Worm (Caenorhabditis elegans): ENCODE measurements around the gene smc-6.
A peak's percentile ranks its signal among the peaks of the same experiment; 100 is the strongest.
"Not testable (repeated sequence)": the region's sequence is repeated elsewhere in the genome, so short reads cannot be mapped to it uniquely, and the experiment has no call there.

smc-6 gene

DNA sequence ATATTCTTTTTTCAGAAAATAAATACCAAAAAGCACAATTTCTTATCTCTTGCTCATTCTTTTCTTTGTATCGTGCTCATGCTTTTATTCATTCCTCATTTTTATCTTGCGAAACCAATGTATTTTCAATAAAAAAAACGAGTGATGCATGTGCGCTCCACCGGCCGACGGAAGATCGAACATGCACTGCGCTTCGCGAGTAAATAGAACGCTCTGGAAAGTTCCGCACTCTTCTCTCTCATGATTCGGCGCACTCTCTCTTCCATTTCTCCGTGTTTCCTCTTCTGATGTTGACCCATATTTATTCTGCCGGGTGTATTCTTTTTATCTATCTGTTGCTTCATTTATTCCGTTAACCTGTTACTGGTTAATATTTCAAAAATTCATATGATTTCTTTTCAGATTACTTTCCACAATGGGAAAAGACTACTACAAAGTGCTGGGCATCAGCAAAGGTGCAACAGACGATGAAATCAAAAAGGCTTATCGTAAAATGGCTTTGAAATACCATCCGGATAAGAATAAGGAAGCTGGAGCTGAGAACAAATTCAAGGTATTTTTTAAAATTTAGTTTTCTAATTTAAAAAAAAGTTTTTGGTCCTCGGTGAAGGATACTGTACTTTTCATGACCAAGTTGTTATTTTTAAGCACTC, 33.1 kb upstream of the smc-6 start, which contains the start of gene dnj-13 (continued):
- TF ChIP-seq lin-11 (tag; optimal IDR thresholded peaks at IDR 0.05) (no peak), ceh-2 (tag; optimal IDR thresholded peaks at IDR 0.05) (peak; percentile 49)

DNA sequence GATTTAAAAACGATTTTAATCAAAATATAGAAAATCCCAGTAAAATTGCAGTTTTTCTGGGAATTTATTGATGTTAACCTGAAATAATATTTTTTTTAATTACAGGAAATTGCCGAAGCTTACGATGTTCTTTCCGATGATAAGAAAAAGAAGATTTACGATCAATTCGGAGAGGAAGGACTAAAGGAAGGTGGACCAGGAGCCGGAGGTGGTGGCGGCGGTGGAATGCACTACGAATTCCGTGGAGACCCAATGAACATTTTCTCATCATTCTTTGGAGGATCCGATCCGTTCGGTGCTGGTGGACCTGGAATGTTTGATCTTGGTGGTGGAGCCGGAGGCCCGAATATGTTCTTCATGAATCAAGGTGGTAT, 32.6 kb upstream of the smc-6 start:
- no peak for TF ChIP-seq sox-4 (tag; optimal IDR thresholded peaks at IDR 0.05)
- TF ChIP-seq ceh-18 (tag; optimal IDR thresholded peaks at IDR 0.05) = no peak
- no peak for TF ChIP-seq C08G9.2 (tag; optimal IDR thresholded peaks at IDR 0.05)
- TF ChIP-seq elt-4 (tag; optimal IDR thresholded peaks at IDR 0.05) = no peak
- TF ChIP-seq odd-2 (tag; optimal IDR thresholded peaks at IDR 0.05) = no peak
- TF ChIP-seq pag-3 (tag; optimal IDR thresholded peaks at IDR 0.05; ENCODE audit: borderline replicate concordance) = no peak
- TF ChIP-seq gmeb-2 (tag; optimal IDR thresholded peaks at IDR 0.05) = no peak
- TF ChIP-seq ceh-45 (GFP tag; IDR thresholded peaks at IDR 0.05) = no peak
- no peak for TF ChIP-seq unc-86 (tag; optimal IDR thresholded peaks at IDR 0.05)

DNA sequence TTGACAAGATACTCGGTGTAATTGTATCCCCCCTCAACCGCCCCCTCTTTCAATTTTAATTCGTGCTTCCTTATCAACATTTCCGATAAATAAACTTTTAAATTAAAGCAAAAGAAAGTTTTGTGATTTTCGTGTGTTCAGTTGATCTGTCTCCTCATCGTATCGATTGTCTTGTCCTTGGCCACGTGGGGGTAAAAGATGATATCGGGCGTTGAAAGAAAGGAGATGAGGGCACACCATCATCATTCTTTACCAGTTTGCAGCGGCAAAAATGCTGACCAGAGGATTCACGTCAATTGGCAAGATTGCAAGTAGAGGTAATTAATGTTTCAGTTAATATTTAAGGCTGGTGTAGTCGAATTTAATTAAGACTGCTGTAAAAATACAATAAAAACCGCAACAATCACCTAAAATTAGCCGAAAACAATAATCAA, 31.2 kb upstream of the smc-6 start, which contains the start of gene F54D5.7:
TSS of gene F54D5.7 (plus strand) at position 264 of the 434 bp plus-strand sequence.
- TF ChIP-seq ama-1 (optimal IDR thresholded peaks at IDR 0.05) (peak; percentile 79), ceh-6 (GFP tag; optimal IDR thresholded peaks at IDR 0.05) (peak; percentile 29), che-1 (tag; optimal IDR thresholded peaks at IDR 0.05) (no peak), hlh-15 (tag; optimal IDR thresholded peaks at IDR 0.05) (no peak), rnt-1 (tag; optimal IDR thresholded peaks at IDR 0.05) (peak; percentile 28), syd-9 (tag; optimal IDR thresholded peaks at IDR 0.05) (no peak), ceh-30 (tag; optimal IDR thresholded peaks at IDR 0.05) (peak; percentile 17), K02D7.2 (tag; optimal IDR thresholded peaks at IDR 0.05) (no peak), ceh-18 (tag; optimal IDR thresholded peaks at IDR 0.05) (no peak), K09A11.1 (tag; optimal IDR thresholded peaks at IDR 0.05; ENCODE audit: insufficient read depth) (no peak), ceh-9 (tag; optimal IDR thresholded peaks at IDR 0.05) (no peak), elt-2 (tag; optimal IDR thresholded peaks at IDR 0.05) (peak; percentile 30), ceh-45 (GFP tag; IDR thresholded peaks at IDR 0.05) (no peak), ahr-1 (tag; optimal IDR thresholded peaks at IDR 0.05) (no peak), fax-1 (tag; optimal IDR thresholded peaks at IDR 0.05) (no peak), F13H6.1 (tag; optimal IDR thresholded peaks at IDR 0.05) (no peak), ceh-48 (tag; optimal IDR thresholded peaks at IDR 0.05) (no peak), zip-5 (tag; optimal IDR thresholded peaks at IDR 0.05) (no peak), mec-3 (tag; optimal IDR thresholded peaks at IDR 0.05; ENCODE audit: borderline replicate concordance) (no peak)

DNA sequence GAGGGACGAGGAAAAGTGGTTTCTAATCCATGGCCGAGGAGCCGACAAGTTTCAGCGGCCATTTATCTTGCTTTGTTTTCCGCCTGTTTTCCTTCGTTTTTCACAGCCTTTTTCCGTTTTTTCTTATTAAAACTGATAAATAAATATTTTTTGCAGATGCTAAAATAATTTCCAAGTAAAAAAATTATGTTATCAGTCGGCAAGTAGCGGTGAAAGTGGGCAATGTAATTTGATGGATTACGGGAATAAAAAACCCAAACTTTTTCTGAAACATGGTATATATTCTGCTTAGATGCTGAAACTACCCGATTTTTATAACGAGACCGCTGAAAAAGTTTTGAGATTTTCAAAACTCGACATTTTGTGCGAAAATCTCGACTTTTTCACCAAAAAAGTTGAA, 26.5 kb upstream of the smc-6 start, which contains the start of gene dhgd-1:
TSS of gene dhgd-1 (minus strand) at position 101 of the 400 bp plus-strand sequence.
- not testable (repeated sequence) for TF ChIP-seq fkh-10 (GFP tag; optimal IDR thresholded peaks at IDR 0.05); ceh-18 (tag; optimal IDR thresholded peaks at IDR 0.05); ceh-9 (tag; optimal IDR thresholded peaks at IDR 0.05)

DNA sequence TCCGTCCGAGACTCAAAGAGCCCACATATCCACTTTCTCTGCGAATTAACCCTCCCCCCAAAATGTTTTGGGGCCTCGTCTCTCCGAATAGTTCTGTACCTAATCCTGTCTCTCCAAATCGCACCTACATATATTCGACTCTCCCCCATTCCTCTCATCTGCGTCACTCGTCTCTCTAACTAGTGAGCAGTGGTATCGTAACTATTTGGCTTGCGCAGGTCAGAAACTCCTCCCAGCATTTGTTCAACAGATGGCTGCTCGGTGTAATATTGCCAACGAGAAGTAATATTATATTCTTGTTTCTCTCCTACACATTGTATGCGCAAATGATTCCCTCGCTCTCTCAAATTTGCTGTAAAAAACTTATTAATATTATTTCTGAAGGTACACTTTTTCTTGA, 22.9 kb upstream of the smc-6 start, which contains the start of gene F54D5.24:
TSS of gene F54D5.24 (plus strand) at position 316 of the 400 bp plus-strand sequence.
- TF ChIP-seq tbx-2 (tag; optimal IDR thresholded peaks at IDR 0.05) = peak; percentile 5
- peak; percentile 38 for TF ChIP-seq hlh-8 (tag; optimal IDR thresholded peaks at IDR 0.05)
- TF ChIP-seq pqm-1 (tag; optimal IDR thresholded peaks at IDR 0.05) = no peak
- peak; percentile 64 for TF ChIP-seq ceh-34 (tag; optimal IDR thresholded peaks at IDR 0.05)
- TF ChIP-seq odd-2 (tag; optimal IDR thresholded peaks at IDR 0.05) = no peak
